Worm (Caenorhabditis elegans): ENCODE results near the gene str-99.

DNA sequence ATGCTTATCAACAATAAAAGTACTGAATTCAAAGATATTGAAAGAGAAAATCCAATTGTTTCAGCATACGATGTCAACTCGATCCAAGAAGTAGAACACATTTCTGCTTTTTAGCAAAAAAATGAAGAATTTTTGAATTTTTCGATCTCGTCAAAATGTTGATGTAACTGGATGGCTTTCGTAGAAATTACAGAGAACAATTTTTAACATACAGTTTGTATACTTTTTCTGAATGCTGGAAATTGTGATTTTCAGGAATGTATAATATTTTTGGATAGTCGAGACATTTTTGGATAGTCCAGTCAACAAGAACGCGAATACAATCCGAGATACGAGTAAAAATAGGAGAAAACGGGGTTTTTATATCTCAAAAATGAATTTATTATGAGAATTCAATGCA, 39.7 kb downstream of the str-99 start, which contains the start of gene str-103:
- TF ChIP-seq flt-1 (GFP tag; IDR thresholded peaks at IDR 0.05) (no peak), T22C8.4 (GFP tag; IDR thresholded peaks at IDR 0.05) (no peak), tab-1 (GFP tag; IDR thresholded peaks at IDR 0.05) (no peak)

All from whole organism, midembryonic.